Worm (Caenorhabditis elegans): ENCODE results near the gene srp-1.

Gene srp-1

DNA sequence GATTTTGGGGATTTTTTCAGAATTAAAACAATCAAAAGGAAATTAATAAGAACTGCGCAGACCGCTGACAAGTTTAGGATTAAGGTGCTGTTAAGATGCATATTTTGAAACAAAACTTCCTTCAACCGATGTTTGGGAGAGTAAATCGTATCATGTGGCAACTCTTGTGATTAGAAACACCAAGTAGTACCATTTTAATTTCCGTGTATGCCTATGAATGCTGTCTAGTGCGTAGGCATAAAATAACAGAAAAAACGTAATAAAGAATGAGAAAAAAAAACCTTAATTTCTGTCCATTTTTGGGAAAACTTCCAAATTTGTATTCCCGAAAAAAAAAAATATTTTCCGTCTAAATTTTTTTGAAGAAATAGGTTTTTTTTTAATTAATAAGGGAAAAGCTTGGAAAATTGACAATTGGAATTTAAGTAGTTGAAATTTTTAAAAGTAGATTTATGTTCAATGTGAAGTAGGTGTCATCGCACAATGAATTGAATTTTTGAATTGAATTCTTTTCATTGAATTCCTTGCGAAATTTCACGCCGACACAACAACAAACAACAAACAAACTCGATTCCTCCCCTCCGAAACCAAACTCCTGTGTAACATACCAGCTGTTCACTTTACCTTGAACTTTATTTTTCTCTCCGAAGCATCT is at the start of gene srp-1, which contains the start of gene str-262:
TSS of gene srp-1 (plus strand) at position 605 of the 655 bp plus-strand sequence.
TSS of gene str-262 (minus strand) at position 101 of the 655 bp plus-strand sequence.
- TF ChIP-seq hlh-1 (tag; optimal IDR thresholded peaks at IDR 0.05) (peak; percentile 71), lsy-2 (tag; optimal IDR thresholded peaks at IDR 0.05) (no peak), flh-1 (GFP tag; optimal IDR thresholded peaks at IDR 0.05) (no peak)

DNA sequence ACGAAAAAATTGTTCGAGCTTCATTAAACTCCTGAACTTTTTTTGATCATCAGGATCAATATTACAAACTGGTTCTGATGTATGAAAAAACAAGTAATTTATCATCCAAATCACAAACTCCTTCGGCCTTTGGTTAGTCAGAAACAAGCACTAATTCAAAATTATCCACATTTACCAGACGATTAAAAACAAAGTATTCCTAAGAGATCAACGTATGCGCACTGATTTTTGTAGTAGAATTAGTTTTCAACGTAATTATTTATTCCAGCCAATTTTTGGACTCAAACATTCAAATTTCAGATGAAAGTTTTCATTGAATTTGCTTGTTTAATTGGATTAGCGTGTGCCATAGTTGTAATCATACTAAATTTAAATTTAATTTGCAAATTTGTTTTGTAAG is 46.2 kb upstream of the srp-1 start, which contains the start of gene srbc-38:
TSS of gene srbc-38 (plus strand) at position 301 of the 400 bp plus-strand sequence.
- TF ChIP-seq ztf-11 (tag; optimal IDR thresholded peaks at IDR 0.05), result no peak
- TF ChIP-seq unc-62 (GFP tag; optimal IDR thresholded peaks at IDR 0.05), result no peak
- no peak for TF ChIP-seq elt-1 (tag; optimal IDR thresholded peaks at IDR 0.05; ENCODE audit: borderline replicate concordance, insufficient read depth)
- TF ChIP-seq M03D4.4 (tag; optimal IDR thresholded peaks at IDR 0.05), result no peak
- TF ChIP-seq mab-5 (tag; optimal IDR thresholded peaks at IDR 0.05), result no peak
- TF ChIP-seq mls-2 (tag; optimal IDR thresholded peaks at IDR 0.05), result no peak
- no peak for TF ChIP-seq nhr-2 (tag; optimal IDR thresholded peaks at IDR 0.05)
- TF ChIP-seq hlh-1 (tag; optimal IDR thresholded peaks at IDR 0.05), result no peak
- no peak for TF ChIP-seq ceh-43 (GFP tag; optimal IDR thresholded peaks at IDR 0.05)
- no peak for TF ChIP-seq nhr-76 (tag; optimal IDR thresholded peaks at IDR 0.05)
- TF ChIP-seq sem-2 (GFP tag; optimal IDR thresholded peaks at IDR 0.05), result no peak
- no peak for TF ChIP-seq lsy-2 (tag; optimal IDR thresholded peaks at IDR 0.05)
- TF ChIP-seq nhr-237 (tag; optimal IDR thresholded peaks at IDR 0.05), result no peak
- no peak for TF ChIP-seq nhr-12 (tag; optimal IDR thresholded peaks at IDR 0.05)
- TF ChIP-seq zip-8 (tag; optimal IDR thresholded peaks at IDR 0.05), result no peak
- TF ChIP-seq unc-39 (tag; optimal IDR thresholded peaks at IDR 0.05), result no peak
- no peak for TF ChIP-seq snpc-4 (tag; optimal IDR thresholded peaks at IDR 0.05)
- no peak for TF ChIP-seq unc-120 (tag; optimal IDR thresholded peaks at IDR 0.05; ENCODE audit: poor library complexity, severe bottlenecking)

DNA sequence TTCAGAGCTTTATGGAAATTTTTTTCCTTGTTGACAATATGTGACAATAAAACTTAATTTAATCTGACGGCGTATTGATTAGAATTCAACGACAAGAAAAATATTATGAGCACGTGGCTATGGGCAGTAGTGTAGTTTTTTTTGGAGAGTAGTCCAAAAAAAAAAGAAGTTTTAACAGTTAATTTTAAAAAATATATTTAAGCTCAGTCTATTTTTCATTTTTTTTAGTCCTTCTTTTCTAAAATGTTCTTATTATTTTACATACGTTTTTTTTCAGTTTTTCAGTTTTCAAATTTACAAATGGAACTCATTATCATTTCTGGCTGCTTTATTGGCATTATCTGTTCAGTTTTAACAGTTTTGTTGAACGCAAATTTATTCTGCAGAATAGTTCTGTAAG is 44.3 kb upstream of the srp-1 start, which contains the start of gene srbc-39:
TSS of gene srbc-39 (plus strand) at position 301 of the 400 bp plus-strand sequence.
- TF ChIP-seq unc-62 (GFP tag; optimal IDR thresholded peaks at IDR 0.05) (no peak), mep-1 (tag; optimal IDR thresholded peaks at IDR 0.05) (no peak), pha-4 (tag; optimal IDR thresholded peaks at IDR 0.05) (no peak), tbx-8 (GFP tag; optimal IDR thresholded peaks at IDR 0.05) (no peak), unc-39 (tag; optimal IDR thresholded peaks at IDR 0.05) (no peak)

DNA sequence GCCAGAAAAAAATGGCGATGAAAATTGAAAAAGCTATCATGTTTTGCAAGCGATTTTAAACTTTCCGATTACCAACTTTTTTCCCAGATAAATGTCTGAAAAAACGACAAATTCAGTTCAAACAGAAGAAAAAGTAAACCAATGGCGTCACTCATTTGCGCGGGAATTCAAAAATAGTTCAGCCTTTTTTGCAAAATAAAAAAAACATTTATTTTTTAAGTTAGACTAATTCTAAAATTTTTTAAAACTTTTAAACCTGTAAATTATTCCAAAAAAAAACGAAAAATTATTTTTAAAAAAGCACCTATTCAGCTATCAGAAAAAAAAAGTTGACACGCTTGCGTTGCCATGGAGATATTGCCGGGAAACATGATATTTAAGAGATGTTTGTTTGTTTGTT is 40.2 kb upstream of the srp-1 start, which contains the start of gene cyp-33C11:
TSS of gene cyp-33C11 (minus strand) at position 101 of the 400 bp plus-strand sequence.
- no peak for TF ChIP-seq lin-32 (GFP tag; optimal IDR thresholded peaks at IDR 0.05)
- no peak for TF ChIP-seq lsy-2 (tag; optimal IDR thresholded peaks at IDR 0.05)
- TF ChIP-seq blmp-1 (tag; optimal IDR thresholded peaks at IDR 0.05), result no peak
- no peak for TF ChIP-seq unc-120 (tag; optimal IDR thresholded peaks at IDR 0.05; ENCODE audit: poor library complexity, severe bottlenecking)
- TF ChIP-seq sptf-1 (tag; optimal IDR thresholded peaks at IDR 0.05), result no peak
- no peak for TF ChIP-seq mep-1 (tag; optimal IDR thresholded peaks at IDR 0.05)
- TF ChIP-seq mab-5 (tag; optimal IDR thresholded peaks at IDR 0.05), result no peak
- TF ChIP-seq sem-2 (GFP tag; optimal IDR thresholded peaks at IDR 0.05), result no peak
- TF ChIP-seq ztf-11 (tag; optimal IDR thresholded peaks at IDR 0.05), result no peak
- no peak for TF ChIP-seq tbx-8 (GFP tag; optimal IDR thresholded peaks at IDR 0.05)

DNA sequence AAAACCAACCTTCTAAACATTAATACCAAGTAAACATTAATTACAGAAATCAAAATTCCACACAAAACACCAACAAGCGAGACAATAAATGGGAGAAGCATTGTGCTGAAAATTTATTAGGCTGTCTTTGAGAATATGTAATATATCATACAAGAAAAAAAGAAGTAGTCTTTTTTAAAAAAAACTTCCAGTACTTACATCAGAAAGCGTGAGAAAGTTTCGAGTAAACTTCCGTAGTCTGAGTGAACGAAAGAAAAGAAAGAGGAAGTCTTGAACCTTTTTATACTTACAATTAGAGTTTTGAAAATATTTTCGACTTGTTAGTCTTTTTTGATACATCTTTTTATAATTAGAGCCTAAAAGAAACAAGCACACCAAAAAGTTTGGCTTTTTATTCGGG is 33.4 kb upstream of the srp-1 start, which contains the start of gene srbc-40:
TSS of gene srbc-40 (minus strand) at position 101 of the 400 bp plus-strand sequence.
- TF ChIP-seq cnd-1 (tag; optimal IDR thresholded peaks at IDR 0.05) (no peak), elt-3 (tag; optimal IDR thresholded peaks at IDR 0.05) (no peak), drap-1 (GFP tag; optimal IDR thresholded peaks at IDR 0.05) (no peak), ztf-11 (tag; optimal IDR thresholded peaks at IDR 0.05) (no peak), hlh-1 (tag; optimal IDR thresholded peaks at IDR 0.05) (no peak), ceh-39 (tag; optimal IDR thresholded peaks at IDR 0.05) (no peak), lin-13 (tag; optimal IDR thresholded peaks at IDR 0.05) (no peak), lin-32 (GFP tag; optimal IDR thresholded peaks at IDR 0.05) (no peak), nhr-28 (tag; optimal IDR thresholded peaks at IDR 0.05) (no peak), mep-1 (tag; optimal IDR thresholded peaks at IDR 0.05) (no peak), lsy-2 (tag; optimal IDR thresholded peaks at IDR 0.05) (no peak), M03D4.4 (tag; optimal IDR thresholded peaks at IDR 0.05) (no peak), zip-8 (tag; optimal IDR thresholded peaks at IDR 0.05) (no peak), flh-1 (GFP tag; optimal IDR thresholded peaks at IDR 0.05) (no peak), mab-5 (tag; optimal IDR thresholded peaks at IDR 0.05) (no peak), pha-4 (tag; optimal IDR thresholded peaks at IDR 0.05) (no peak), unc-120 (tag; optimal IDR thresholded peaks at IDR 0.05; ENCODE audit: poor library complexity, severe bottlenecking) (no peak)

Measured in whole organism, mixed stage, embryonic.